Fruit fly (Drosophila melanogaster) whole organism, prepupa: ENCODE data around the gene CG11379.

Source experiments
- Blimp-1 ChIP-seq: fragments of 200-800 bp; sonication (Bioruptor generic); optimal IDR thresholded peaks from 3 replicates; lab custom pipeline; 2017; ENCODE audit warnings: missing biosample characterization, missing genetic modification characterization, mild to moderate bottlenecking, moderate library complexity, missing genetic modification reagents
- CG10631 ChIP-seq: fragments of 200-800 bp; sonication (Bioruptor generic); optimal IDR thresholded peaks from 2 replicates; lab custom pipeline; 2016; ENCODE audit warnings: missing biosample characterization, missing genetic modification characterization
- CG10669 ChIP-seq: fragments of 200-800 bp; sonication (Bioruptor generic); optimal IDR thresholded peaks from 3 replicates; lab custom pipeline; 2018; ENCODE audit warnings: missing biosample characterization, mild to moderate bottlenecking, missing genetic modification characterization, moderate library complexity
- CG11294 ChIP-seq: fragments of 200-800 bp; sonication (Bioruptor generic); IDR thresholded peaks from 2 replicates; pipeline ENCODE4 v1.3.6; 2022; ENCODE audit warnings: missing biosample characterization, missing genetic modification characterization
- CG11762 ChIP-seq: fragments of 200-800 bp; sonication (Bioruptor generic); optimal IDR thresholded peaks from 3 replicates; lab custom pipeline; 2016; ENCODE audit warnings: missing biosample characterization, missing genetic modification characterization; ENCODE audit not compliant: insufficient read depth
- CG15336 ChIP-seq: fragments of 200-800 bp; sonication (Bioruptor generic); IDR thresholded peaks from 2 replicates; pipeline ENCODE4 v1.3.6; 2022; ENCODE audit warnings: missing biosample characterization, missing genetic modification characterization
- CG3032 ChIP-seq: fragments of 200-800 bp; optimal IDR thresholded peaks from 2 replicates; lab custom pipeline; 2019; ENCODE audit warnings: missing biosample characterization, mild to moderate bottlenecking, missing genetic modification characterization, moderate library complexity
- CG31627 ChIP-seq: fragments of 200-800 bp; sonication (Bioruptor generic); optimal IDR thresholded peaks from 3 replicates; lab custom pipeline; 2016; ENCODE audit warnings: missing biosample characterization, missing genetic modification characterization
- CG34406 ChIP-seq: fragments of 200-800 bp; sonication (Bioruptor generic); optimal IDR thresholded peaks from 3 replicates; lab custom pipeline; 2016; ENCODE audit warnings: missing biosample characterization, missing genetic modification characterization
- CG3919 ChIP-seq: fragments of 200-800 bp; sonication (Bioruptor generic); optimal IDR thresholded peaks from 3 replicates; lab custom pipeline; 2016; ENCODE audit warnings: missing biosample characterization, missing genetic modification characterization
- CG4318 ChIP-seq: fragments of 200-800 bp; sonication (Bioruptor generic); optimal IDR thresholded peaks from 3 replicates; lab custom pipeline; 2017; ENCODE audit warnings: missing biosample characterization, mild to moderate bottlenecking, missing genetic modification characterization
- CG6163 ChIP-seq: fragments of 200-800 bp; sonication (Bioruptor generic); IDR thresholded peaks from 3 replicates; pipeline ENCODE4 v1.3.6; 2022; ENCODE audit warnings: missing biosample characterization, missing genetic modification characterization
- CG6276 ChIP-seq: fragments of 200-800 bp; sonication (Bioruptor generic); optimal IDR thresholded peaks from 2 replicates; lab custom pipeline; 2017; ENCODE audit warnings: missing biosample characterization, mild to moderate bottlenecking, missing genetic modification characterization
- CG6808 ChIP-seq: fragments of 200-800 bp; sonication (Bioruptor generic); optimal IDR thresholded peaks from 3 replicates; lab custom pipeline; 2017; ENCODE audit warnings: missing biosample characterization, missing genetic modification characterization, mild to moderate bottlenecking, moderate library complexity, missing genetic modification reagents
- CG6854 ChIP-seq: fragments of 200-800 bp; sonication (Bioruptor generic); optimal IDR thresholded peaks from 2 replicates; lab custom pipeline; 2017; ENCODE audit warnings: missing biosample characterization, mild to moderate bottlenecking, missing genetic modification characterization
- CG8632 ChIP-seq: fragments of 200-800 bp; sonication (Bioruptor generic); optimal IDR thresholded peaks from 3 replicates; lab custom pipeline; 2016; ENCODE audit warnings: missing biosample characterization, missing genetic modification characterization
- CG9139 ChIP-seq: fragments of 200-800 bp; sonication (Bioruptor generic); optimal IDR thresholded peaks from 3 replicates; lab custom pipeline; 2017; ENCODE audit warnings: missing biosample characterization, mild to moderate bottlenecking, missing genetic modification characterization
- Eip75B ChIP-seq: fragments of 200-800 bp; sonication (Bioruptor generic); optimal IDR thresholded peaks from 3 replicates; lab custom pipeline; 2016; ENCODE audit warnings: missing biosample characterization, missing genetic modification characterization
- Eip78C ChIP-seq: fragments of 200-800 bp; sonication (Bioruptor generic); peaks from one replicate; lab custom pipeline; 2016; ENCODE audit warnings: missing biosample characterization, missing genetic modification characterization
- Eip93F ChIP-seq: fragments of 200-800 bp; sonication (Bioruptor generic); optimal IDR thresholded peaks from 2 replicates; lab custom pipeline; 2016; ENCODE audit warnings: missing biosample characterization, mild to moderate bottlenecking, missing genetic modification characterization
- Ets96B ChIP-seq: fragments of 200-800 bp; optimal IDR thresholded peaks from 2 replicates; lab custom pipeline; 2019; ENCODE audit warnings: missing biosample characterization, mild to moderate bottlenecking, missing genetic modification characterization, moderate library complexity
- Hr38 ChIP-seq: sonication (Bioruptor generic); optimal IDR thresholded peaks from 2 replicates; lab custom pipeline; 2016; ENCODE audit warnings: missing biosample characterization, missing genetic modification characterization
- Hr39 ChIP-seq: fragments of 200-800 bp; sonication (Bioruptor generic); optimal IDR thresholded peaks from 2 replicates; lab custom pipeline; 2016; ENCODE audit warnings: missing biosample characterization, missing genetic modification characterization
- Hr4 ChIP-seq: fragments of 200-800 bp; sonication (Bioruptor generic); optimal IDR thresholded peaks from 3 replicates; lab custom pipeline; 2016; ENCODE audit warnings: missing biosample characterization, missing genetic modification characterization
- Met ChIP-seq: fragments of 200-800 bp; sonication (Bioruptor generic); optimal IDR thresholded peaks from 3 replicates; lab custom pipeline; 2016; ENCODE audit warnings: missing biosample characterization, missing genetic modification characterization
- Smox ChIP-seq: fragments of 200-800 bp; sonication (Bioruptor generic); optimal IDR thresholded peaks from 3 replicates; lab custom pipeline; 2016; ENCODE audit warnings: missing biosample characterization, missing genetic modification characterization
- Sox102F ChIP-seq: fragments of 200-800 bp; sonication (Bioruptor generic); optimal IDR thresholded peaks from 2 replicates; lab custom pipeline; 2016; ENCODE audit warnings: missing biosample characterization, mild to moderate bottlenecking, missing genetic modification characterization
- Sox14 ChIP-seq: fragments of 200-800 bp; sonication (Bioruptor generic); optimal IDR thresholded peaks from 3 replicates; lab custom pipeline; 2016; ENCODE audit warnings: missing biosample characterization, missing genetic modification characterization
- achi ChIP-seq: fragments of 200-800 bp; sonication (Bioruptor generic); optimal IDR thresholded peaks from 3 replicates; lab custom pipeline; 2016; ENCODE audit warnings: missing biosample characterization, missing genetic modification characterization
- acj6 ChIP-seq: fragments of 200-800 bp; sonication (Bioruptor generic); optimal IDR thresholded peaks from 3 replicates; lab custom pipeline; 2016; ENCODE audit warnings: missing biosample characterization, missing genetic modification characterization
- cyc ChIP-seq: fragments of 200-800 bp; sonication (Bioruptor generic); optimal IDR thresholded peaks from 3 replicates; lab custom pipeline; 2016; ENCODE audit warnings: missing biosample characterization, missing genetic modification characterization
- dac ChIP-seq: fragments of 200-800 bp; sonication (Bioruptor generic); optimal IDR thresholded peaks from 2 replicates; lab custom pipeline; 2017; ENCODE audit warnings: missing biosample characterization, mild to moderate bottlenecking, missing genetic modification characterization
- eg ChIP-seq: fragments of 200-800 bp; sonication (Bioruptor generic); IDR thresholded peaks from 3 replicates; pipeline ENCODE4 v1.3.6; 2022; ENCODE audit warnings: missing biosample characterization, missing genetic modification characterization
- esn ChIP-seq: fragments of 200-800 bp; sonication (Bioruptor generic); optimal IDR thresholded peaks from 2 replicates; lab custom pipeline; 2016; ENCODE audit warnings: missing biosample characterization, mild to moderate bottlenecking, missing genetic modification characterization, moderate library complexity
- fd59A ChIP-seq: fragments of 200-800 bp; sonication (Bioruptor generic); optimal IDR thresholded peaks from 2 replicates; lab custom pipeline; 2017; ENCODE audit warnings: missing biosample characterization, mild to moderate bottlenecking, missing genetic modification characterization, missing genetic modification reagents
- fkh ChIP-seq: fragments of 200-800 bp; sonication (Bioruptor generic); optimal IDR thresholded peaks from 3 replicates; lab custom pipeline; 2017; ENCODE audit warnings: missing biosample characterization, mild to moderate bottlenecking, missing genetic modification characterization, moderate library complexity
- lz ChIP-seq: fragments of 200-800 bp; sonication (Bioruptor generic); optimal IDR thresholded peaks from 3 replicates; lab custom pipeline; 2016; ENCODE audit warnings: missing biosample characterization, missing genetic modification characterization
- net ChIP-seq: fragments of 200-800 bp; sonication (Bioruptor generic); optimal IDR thresholded peaks from 3 replicates; lab custom pipeline; 2016; ENCODE audit warnings: missing biosample characterization, missing genetic modification characterization
- pdm3 ChIP-seq: fragments of 200-800 bp; sonication (Bioruptor generic); optimal IDR thresholded peaks from 3 replicates; lab custom pipeline; 2016; ENCODE audit warnings: missing biosample characterization, missing genetic modification characterization
- salr ChIP-seq, 2 experiments: fragments of 200-800 bp; sonication (Bioruptor generic); optimal IDR thresholded peaks; 3 replicates each; lab custom pipeline; 2016 to 2018; ENCODE audit warnings: missing biosample characterization in 2 of 2, missing genetic modification characterization in 2 of 2, mild to moderate bottlenecking in 1 of 2
- spab ChIP-seq: fragments of 200-800 bp; sonication (Bioruptor generic); optimal IDR thresholded peaks from 2 replicates; lab custom pipeline; 2017; ENCODE audit warnings: missing biosample characterization, mild to moderate bottlenecking, missing genetic modification characterization, missing genetic modification reagents
- ss ChIP-seq, 2 experiments: fragments of 200-800 bp; sonication (Bioruptor generic); optimal IDR thresholded peaks; 2 replicates in 1 of 2; 3 replicates in 1 of 2; lab custom pipeline; 2017 to 2018; ENCODE audit warnings: mild to moderate bottlenecking in 2 of 2, missing biosample characterization in 2 of 2, missing genetic modification characterization in 2 of 2, moderate library complexity in 1 of 2
- svp ChIP-seq: fragments of 200-800 bp; sonication (Bioruptor generic); peaks from one replicate; lab custom pipeline; 2016; ENCODE audit warnings: missing biosample characterization, missing genetic modification characterization
- topi ChIP-seq: fragments of 200-800 bp; sonication (Bioruptor generic); optimal IDR thresholded peaks from 3 replicates; lab custom pipeline; 2016; ENCODE audit warnings: missing biosample characterization, missing genetic modification characterization
- vri ChIP-seq: fragments of 200-800 bp; sonication (Bioruptor generic); optimal IDR thresholded peaks from 3 replicates; lab custom pipeline; 2016; ENCODE audit warnings: missing biosample characterization, mild to moderate bottlenecking, missing genetic modification characterization

Gene CG11379

dm6 chrX:1179865-1180264 lies at the start of gene CG11379:
Gene CG11379, plus strand, starts transcription at chrX:1180165.
- TF ChIP-seq svp (GFP tag; lab: Kevin White, UChicago) (peak; percentile 18), cyc (GFP tag; lab: Kevin White, UChicago) (no peak), achi (GFP tag; lab: Kevin White, UChicago) (no peak)

- TF ChIP-seq CG9139 (GFP tag; lab: Kevin White, UChicago) (no peak), CG10631 (GFP tag; lab: Kevin White, UChicago) (no peak), CG11762 (GFP tag; lab: Kevin White, UChicago) (no peak), Hr39 (GFP tag; lab: Kevin White, UChicago) (peak; percentile 1), Ets96B (no peak), spab (GFP tag; lab: Kevin White, UChicago) (no peak), Eip75B (no peak), Hr38 (GFP tag; lab: Kevin White, UChicago) (no peak), CG6163 (GFP tag; lab: Robert Waterston, UW) (peak; percentile 50; the same call in 1 of the 3 replicates), Eip78C (peak; percentile 79), CG10669 (GFP tag; lab: Kevin White, UChicago) (no peak), cyc (GFP tag; lab: Kevin White, UChicago) (no peak), CG6854 (GFP tag; lab: Kevin White, UChicago) (no peak), CG6276 (GFP tag; lab: Kevin White, UChicago) (no peak), CG15336 (GFP tag; lab: Robert Waterston, UW) (no peak), CG34406 (GFP tag; lab: Kevin White, UChicago) (no peak), CG6808 (no peak), topi (GFP tag; lab: Kevin White, UChicago) (no peak), CG3919 (GFP tag; lab: Kevin White, UChicago) (no peak), ss (GFP tag; optimal IDR thresholded peaks at IDR 0.05; lab: Kevin White, UChicago) (peak in 1 of 2 experiments; percentile 9), CG31627 (no peak), CG8632 (GFP tag; lab: Kevin White, UChicago) (no peak), Sox102F (GFP tag; lab: Kevin White, UChicago) (peak; percentile 14), salr (GFP tag; optimal IDR thresholded peaks at IDR 0.05; lab: Kevin White, UChicago) (no peak), Blimp-1 (no peak), Eip93F (GFP tag; lab: Kevin White, UChicago) (no peak), Met (GFP tag; lab: Kevin White, UChicago) (no peak), CG11294 (GFP tag; lab: Robert Waterston, UW) (no peak)
- TF ChIP-seq, all 60 proteins: peak for 5
These were observed 45.6 kb upstream of the CG11379 start, which contains the start of gene CG3655 for dm6 chrX:1134053-1135005. Gene CG3655, minus strand, starts transcription at chrX:1134896.

dm6 chrX:1135006-1135376 lies 45.0 kb upstream of the CG11379 start:
- TF ChIP-seq Sox14 (GFP tag; lab: Kevin White, UChicago) (peak; percentile 3), CG4318 (no peak), CG3032 (peak; percentile 19), CG6854 (GFP tag; lab: Kevin White, UChicago) (no peak), acj6 (no peak), Hr39 (GFP tag; lab: Kevin White, UChicago) (no peak), Eip78C (peak; percentile 67), Smox (GFP tag; lab: Kevin White, UChicago) (no peak), achi (GFP tag; lab: Kevin White, UChicago) (no peak), ss (GFP tag; optimal IDR thresholded peaks at IDR 0.05; lab: Kevin White, UChicago) (peak in 1 of 2 experiments; percentile 24), topi (GFP tag; lab: Kevin White, UChicago) (no peak), Hr4 (peak; percentile 31), CG10669 (GFP tag; lab: Kevin White, UChicago) (peak; percentile 18), CG3919 (GFP tag; lab: Kevin White, UChicago) (peak; percentile 28), pdm3 (GFP tag; lab: Kevin White, UChicago) (peak; percentile 17), eg (GFP tag; lab: Robert Waterston, UW) (0 out of 3 replicates have a peak, but pooled peaks have one; percentile 30), dac (GFP tag; lab: Kevin White, UChicago) (no peak), Sox102F (GFP tag; lab: Kevin White, UChicago) (no peak), fd59A (GFP tag; lab: Kevin White, UChicago) (no peak), net (GFP tag; lab: Kevin White, UChicago) (peak; percentile 16), esn (peak; percentile 21), Eip75B (peak; percentile 48), fkh (peak; percentile 22), lz (peak; percentile 28), cyc (GFP tag; lab: Kevin White, UChicago) (peak; percentile 18), vri (peak; percentile 13)
